Worm (Caenorhabditis elegans): Measurements from ENCODE around the gene dpy-7.

dpy-7 gene

ce11 chrX:7568684-7569289 lies 31.2 kb upstream of the dpy-7 start:
- no peak for TF ChIP-seq hmg-11 (tag; optimal IDR thresholded peaks at IDR 0.05)
- TF ChIP-seq pqm-1 (tag; optimal IDR thresholded peaks at IDR 0.05), result no peak
- no peak for TF ChIP-seq R02D3.7 (tag; optimal IDR thresholded peaks at IDR 0.05)
- TF ChIP-seq nhr-11 (tag; optimal IDR thresholded peaks at IDR 0.05), result no peak
- TF ChIP-seq nhr-25 (tag; optimal IDR thresholded peaks at IDR 0.05), result peak; percentile 23
- no peak for TF ChIP-seq nhr-237 (tag; optimal IDR thresholded peaks at IDR 0.05)
- TF ChIP-seq nhr-43 (tag; optimal IDR thresholded peaks at IDR 0.05; ENCODE audit: poor library complexity, severe bottlenecking), result peak; percentile 30
- no peak for TF ChIP-seq unc-39 (tag; optimal IDR thresholded peaks at IDR 0.05)
- no peak for TF ChIP-seq pha-4 (tag; optimal IDR thresholded peaks at IDR 0.05)
- no peak for TF ChIP-seq nhr-67 (tag; optimal IDR thresholded peaks at IDR 0.05)
- TF ChIP-seq jun-1 (tag; optimal IDR thresholded peaks at IDR 0.05), result no peak
- TF ChIP-seq nhr-23 (tag; optimal IDR thresholded peaks at IDR 0.05), result no peak
- no peak for TF ChIP-seq sea-2 (GFP tag; optimal IDR thresholded peaks at IDR 0.05)
- TF ChIP-seq egl-5 (tag; optimal IDR thresholded peaks at IDR 0.05), result no peak
- TF ChIP-seq mml-1 (tag; optimal IDR thresholded peaks at IDR 0.05), result no peak
- TF ChIP-seq eor-1 (tag; optimal IDR thresholded peaks at IDR 0.05), result no peak
- no peak for TF ChIP-seq fos-1 (tag; optimal IDR thresholded peaks at IDR 0.05)

- TF ChIP-seq lin-39 (tag; optimal IDR thresholded peaks at IDR 0.05) (peak; percentile 65), aly-2 (tag; optimal IDR thresholded peaks at IDR 0.05) (no peak), pha-4 (tag; optimal IDR thresholded peaks at IDR 0.05) (peak; percentile 29), egl-5 (tag; optimal IDR thresholded peaks at IDR 0.05) (peak; percentile 43), nfya-1 (tag; optimal IDR thresholded peaks at IDR 0.05; ENCODE audit: insufficient read depth) (peak; percentile 36)
Observed at ce11 chrX:7565005-7565404, 27.4 kb upstream of the dpy-7 start, which contains the start of gene vps-52. TSS of gene vps-52 (plus strand) at chrX:7565323.

ce11 chrX:7563425-7563824 lies 25.8 kb upstream of the dpy-7 start:
- TF ChIP-seq nhr-77 (tag; optimal IDR thresholded peaks at IDR 0.05) (no peak), elt-3 (tag; optimal IDR thresholded peaks at IDR 0.05) (no peak), ceh-16 (tag; optimal IDR thresholded peaks at IDR 0.05) (no peak), aly-2 (tag; optimal IDR thresholded peaks at IDR 0.05) (no peak), tbx-2 (tag; optimal IDR thresholded peaks at IDR 0.05) (no peak)

ce11 chrX:7562625-7563024 lies 25.0 kb upstream of the dpy-7 start, which contains the start of gene sto-1:
TSS of gene sto-1 (plus strand) at chrX:7562824.
- no peak for TF ChIP-seq mml-1 (tag; optimal IDR thresholded peaks at IDR 0.05)
- TF ChIP-seq lin-15B (tag; optimal IDR thresholded peaks at IDR 0.05), result no peak
- TF ChIP-seq pha-4 (tag; optimal IDR thresholded peaks at IDR 0.05), result no peak
- TF ChIP-seq pqm-1 (tag; optimal IDR thresholded peaks at IDR 0.05), result no peak

- TF ChIP-seq elt-2 (tag; optimal IDR thresholded peaks at IDR 0.05), result peak; percentile 32
- no peak for TF ChIP-seq pqm-1 (tag; optimal IDR thresholded peaks at IDR 0.05)
Observed at ce11 chrX:7561972-7562371, 24.4 kb upstream of the dpy-7 start.

ce11 chrX:7558928-7559455 lies 21.4 kb upstream of the dpy-7 start, which contains the start of the genes PDB1.1 and F08C6.5:
TSS of gene PDB1.1 (minus strand) at chrX:7559085.
TSS of gene F08C6.5 (plus strand) at chrX:7559405.
- peak; percentile 39 for TF ChIP-seq pha-4 (tag; optimal IDR thresholded peaks at IDR 0.05)
- no peak for TF ChIP-seq unc-62 (GFP tag; optimal IDR thresholded peaks at IDR 0.05)
- no peak for TF ChIP-seq nhr-237 (tag; optimal IDR thresholded peaks at IDR 0.05)
- no peak for TF ChIP-seq ztf-4 (tag; optimal IDR thresholded peaks at IDR 0.05)
- peak; percentile 37 for TF ChIP-seq jun-1 (tag; optimal IDR thresholded peaks at IDR 0.05)
- peak; percentile 82 for TF ChIP-seq elt-2 (tag; optimal IDR thresholded peaks at IDR 0.05)
- peak; percentile 31 for TF ChIP-seq pqm-1 (tag; optimal IDR thresholded peaks at IDR 0.05)
- TF ChIP-seq egl-27 (tag; optimal IDR thresholded peaks at IDR 0.05), result no peak
- TF ChIP-seq nhr-77 (tag; optimal IDR thresholded peaks at IDR 0.05), result no peak
- TF ChIP-seq mml-1 (tag; optimal IDR thresholded peaks at IDR 0.05), result no peak
- no peak for TF ChIP-seq nhr-12 (tag; optimal IDR thresholded peaks at IDR 0.05)

Data from whole organism, L3 larva.